Fruit fly (Drosophila melanogaster) whole organism, embryonic: ENCODE measurements around the gene Sld5.
A peak's percentile ranks its signal among the peaks of the same experiment; 100 is the strongest.

Source experiments
- Adf1 ChIP-seq: fragments of 200-800 bp; sonication (Bioruptor generic); IDR thresholded peaks from 2 replicates; pipeline ENCODE4 v1.3.6; 2022; ENCODE audit warnings: missing biosample characterization, missing genetic modification characterization
- Antp ChIP-seq: fragments of 200-800 bp; sonication (Bioruptor generic); optimal IDR thresholded peaks from 3 replicates; lab custom pipeline; 2016; ENCODE audit warnings: missing biosample characterization, missing genetic modification characterization
- CG10366 ChIP-seq: fragments of 200-800 bp; sonication (Bioruptor generic); IDR thresholded peaks from 2 replicates; pipeline ENCODE4 v1.3.6; 2022; ENCODE audit warnings: missing biosample characterization, missing genetic modification characterization
- CG11085 ChIP-seq: fragments of 200-800 bp; sonication (Bioruptor generic); IDR thresholded peaks from 2 replicates; pipeline ENCODE4 v1.3.6; 2022; ENCODE audit warnings: missing biosample characterization, missing genetic modification characterization
- CG11504 ChIP-seq: fragments of 200-800 bp; sonication (Bioruptor generic); optimal IDR thresholded peaks from 3 replicates; lab custom pipeline; 2019; ENCODE audit warnings: missing biosample characterization, mild to moderate bottlenecking, missing genetic modification characterization, moderate library complexity
- CG12236 ChIP-seq: fragments of 200-800 bp; sonication (Bioruptor generic); optimal IDR thresholded peaks from 2 replicates; lab custom pipeline; 2016; ENCODE audit warnings: missing biosample characterization, missing genetic modification characterization
- CG1602 ChIP-seq: fragments of 200-800 bp; sonication (Bioruptor generic); optimal IDR thresholded peaks from 3 replicates; lab custom pipeline; 2016; ENCODE audit warnings: missing biosample characterization, missing genetic modification characterization
- CG1647 ChIP-seq: fragments of 200-800 bp; sonication (Bioruptor generic); optimal IDR thresholded peaks from 3 replicates; lab custom pipeline; 2016; ENCODE audit warnings: missing biosample characterization, missing genetic modification characterization
- CG17328 ChIP-seq: fragments of 200-800 bp; sonication (Bioruptor generic); IDR thresholded peaks from 2 replicates; pipeline ENCODE4 v1.3.6; 2022; ENCODE audit warnings: missing biosample characterization, missing genetic modification characterization
- CG18262 ChIP-seq: fragments of 200-800 bp; optimal IDR thresholded peaks from 3 replicates; lab custom pipeline; 2019; ENCODE audit warnings: missing biosample characterization, mild to moderate bottlenecking, missing genetic modification characterization, moderate library complexity
- CG1832 ChIP-seq: fragments of 200-800 bp; sonication (Bioruptor generic); optimal IDR thresholded peaks from 2 replicates; lab custom pipeline; 2017; ENCODE audit warnings: missing biosample characterization, mild to moderate bottlenecking, missing genetic modification characterization, inconsistent platforms
- CG30020 ChIP-seq: fragments of 200-800 bp; optimal IDR thresholded peaks from 2 replicates; lab custom pipeline; 2019; ENCODE audit warnings: missing biosample characterization, mild to moderate bottlenecking, missing genetic modification characterization, moderate library complexity
- CG3065 ChIP-seq: fragments of 200-800 bp; sonication (Bioruptor generic); optimal IDR thresholded peaks from 2 replicates; lab custom pipeline; 2016; ENCODE audit warnings: missing biosample characterization, missing genetic modification characterization
- CG31441 ChIP-seq: fragments of 200-800 bp; sonication (Bioruptor generic); IDR thresholded peaks from 2 replicates; pipeline ENCODE4 v1.3.6; 2022; ENCODE audit warnings: missing biosample characterization, missing genetic modification characterization
- CG3407 ChIP-seq: fragments of 200-800 bp; sonication (Bioruptor generic); optimal IDR thresholded peaks from 2 replicates; lab custom pipeline; 2018; ENCODE audit warnings: missing biosample characterization, mild to moderate bottlenecking, missing genetic modification characterization
- CG6689 ChIP-seq: fragments of 200-800 bp; sonication (Bioruptor generic); IDR thresholded peaks from 2 replicates; pipeline ENCODE4 v1.3.6; 2022; ENCODE audit warnings: missing biosample characterization, missing genetic modification characterization
- CG6765 ChIP-seq: fragments of 200-800 bp; sonication (Bioruptor generic); optimal IDR thresholded peaks from 3 replicates; lab custom pipeline; 2017; ENCODE audit warnings: missing biosample characterization, mild to moderate bottlenecking, missing genetic modification characterization
- CG7987 ChIP-seq: fragments of 200-800 bp; sonication (Bioruptor generic); optimal IDR thresholded peaks from 2 replicates; lab custom pipeline; 2018; ENCODE audit warnings: missing biosample characterization, mild to moderate bottlenecking, missing genetic modification characterization, moderate library complexity
- CG9727 ChIP-seq: fragments of 200-800 bp; sonication (Bioruptor generic); optimal IDR thresholded peaks from 3 replicates; lab custom pipeline; 2017; ENCODE audit warnings: missing biosample characterization, mild to moderate bottlenecking, missing genetic modification characterization
- Drgx ChIP-seq: fragments of 200-800 bp; sonication (Bioruptor generic); IDR thresholded peaks from 2 replicates; pipeline ENCODE4 v1.3.6; 2022; ENCODE audit warnings: missing biosample characterization, missing genetic modification characterization
- E2f1 ChIP-seq: fragments of 200-800 bp; sonication (Bioruptor generic); IDR thresholded peaks from 2 replicates; pipeline ENCODE4 v1.3.6; 2022; ENCODE audit warnings: missing biosample characterization, missing genetic modification characterization
- H2.0 ChIP-seq: fragments of 200-800 bp; sonication (Bioruptor generic); IDR thresholded peaks from 2 replicates; pipeline ENCODE4 v1.3.6; 2022; ENCODE audit warnings: missing biosample characterization, missing genetic modification characterization
- Hand ChIP-seq: fragments of 200-800 bp; sonication (Bioruptor generic); optimal IDR thresholded peaks from 2 replicates; lab custom pipeline; 2017; ENCODE audit warnings: mild to moderate bottlenecking, missing biosample characterization, missing genetic modification reagents, missing genetic modification characterization
- Hsf ChIP-seq: fragments of 200-800 bp; sonication (Bioruptor generic); optimal IDR thresholded peaks from 3 replicates; lab custom pipeline; 2016; ENCODE audit warnings: missing biosample characterization, missing genetic modification characterization
- Med ChIP-seq: fragments of 200-800 bp; sonication (Bioruptor generic); peaks from one replicate; lab custom pipeline; 2016; ENCODE audit warnings: missing biosample characterization, missing genetic modification characterization, mild to moderate bottlenecking, inconsistent platforms, moderate library complexity
- Nf-YC ChIP-seq: fragments of 200-800 bp; optimal IDR thresholded peaks from 3 replicates; lab custom pipeline; 2019; ENCODE audit warnings: missing biosample characterization, mild to moderate bottlenecking, missing genetic modification characterization, moderate library complexity
- Oli ChIP-seq: fragments of 200-800 bp; sonication (Bioruptor generic); optimal IDR thresholded peaks from 2 replicates; lab custom pipeline; 2018; ENCODE audit warnings: missing biosample characterization, mild to moderate bottlenecking, missing genetic modification characterization, moderate library complexity
- Rx ChIP-seq: fragments of 200-800 bp; sonication (Bioruptor generic); IDR thresholded peaks from 2 replicates; pipeline ENCODE4 v1.3.6; 2022; ENCODE audit warnings: missing biosample characterization, missing genetic modification characterization
- Stat92E ChIP-seq, 3 experiments: fragments of >200 bp in 2 of 3; fragments of 200-800 bp in 1 of 3; sonication (Bioruptor generic) in 1 of 3; optimal IDR thresholded peaks; 2 replicates each; lab custom pipeline; 2017 to 2019; ENCODE audit warnings: missing biosample characterization in 3 of 3, missing genetic modification characterization in 3 of 3, mild to moderate bottlenecking in 1 of 3, moderate library complexity in 1 of 3
- Tbp ChIP-seq: fragments of >200 bp; optimal IDR thresholded peaks from 2 replicates; lab custom pipeline; 2018; ENCODE audit warnings: missing biosample characterization, missing genetic modification characterization
- ase ChIP-seq: fragments of 200-800 bp; sonication (Bioruptor generic); IDR thresholded peaks from 3 replicates; pipeline ENCODE4 v1.3.6; 2022; ENCODE audit warnings: missing biosample characterization, missing genetic modification characterization
- ci ChIP-seq: fragments of 200-800 bp; sonication (Bioruptor generic); IDR thresholded peaks from 3 replicates; pipeline ENCODE4 v1.3.6; 2022; ENCODE audit warnings: missing biosample characterization, missing genetic modification characterization
- fd64A ChIP-seq: fragments of 200-800 bp; sonication (Bioruptor generic); optimal IDR thresholded peaks from 3 replicates; lab custom pipeline; 2018; ENCODE audit warnings: missing biosample characterization, mild to moderate bottlenecking, missing genetic modification characterization
- lilli ChIP-seq: fragments of 200-800 bp; sonication (Bioruptor generic); optimal IDR thresholded peaks from 3 replicates; lab custom pipeline; 2016; ENCODE audit warnings: missing biosample characterization, missing genetic modification characterization
- luna ChIP-seq: fragments of 200-800 bp; sonication (Bioruptor generic); optimal IDR thresholded peaks from 2 replicates; lab custom pipeline; 2016; ENCODE audit warnings: missing biosample characterization, missing genetic modification characterization
- nmo ChIP-seq: fragments of 200-800 bp; sonication (Bioruptor generic); optimal IDR thresholded peaks from 2 replicates; lab custom pipeline; 2018; ENCODE audit warnings: missing biosample characterization, mild to moderate bottlenecking, missing genetic modification characterization, moderate library complexity
- nom ChIP-seq: fragments of 200-800 bp; sonication (Bioruptor generic); optimal IDR thresholded peaks from 2 replicates; lab custom pipeline; 2017; ENCODE audit warnings: missing biosample characterization, missing genetic modification characterization, mild to moderate bottlenecking, moderate library complexity, missing genetic modification reagents
- phol ChIP-seq: fragments of 200-800 bp; sonication (Bioruptor generic); optimal IDR thresholded peaks from 3 replicates; lab custom pipeline; 2018; ENCODE audit warnings: missing biosample characterization, mild to moderate bottlenecking, missing genetic modification characterization, moderate library complexity
- pnt ChIP-seq: fragments of 200-800 bp; sonication (Bioruptor generic); optimal IDR thresholded peaks from 3 replicates; lab custom pipeline; 2016; ENCODE audit warnings: missing biosample characterization, missing genetic modification characterization
- prd ChIP-seq, 3 experiments: fragments of >200 bp in 2 of 3; fragments of 200-800 bp in 1 of 3; sonication (Bioruptor generic) in 1 of 3; optimal IDR thresholded peaks in 2 of 3; IDR thresholded peaks in 1 of 3; 2 replicates in 2 of 3; 3 replicates in 1 of 3; pipeline versions ENCODE4 v1.3.6 to Lab custom; 2017 to 2022; ENCODE audit warnings: missing biosample characterization in 1 of 3, missing genetic modification characterization in 1 of 3
- pros ChIP-seq: fragments of 200-800 bp; sonication (Bioruptor generic); optimal IDR thresholded peaks from 3 replicates; lab custom pipeline; 2019; ENCODE audit warnings: missing biosample characterization, mild to moderate bottlenecking, missing genetic modification characterization, moderate library complexity
- sisA ChIP-seq: fragments of 200-800 bp; sonication (Bioruptor generic); IDR thresholded peaks from 2 replicates; pipeline ENCODE4 v1.3.6; 2022; ENCODE audit warnings: missing biosample characterization, missing genetic modification characterization
- so ChIP-seq: fragments of 200-800 bp; sonication (Bioruptor generic); IDR thresholded peaks from 3 replicates; pipeline ENCODE4 v1.3.6; 2022; ENCODE audit warnings: missing biosample characterization, missing genetic modification characterization
- sqz ChIP-seq: fragments of 200-800 bp; sonication (Bioruptor generic); optimal IDR thresholded peaks from 3 replicates; lab custom pipeline; 2018; ENCODE audit warnings: missing biosample characterization, mild to moderate bottlenecking, missing genetic modification characterization
- stc ChIP-seq: fragments of 200-800 bp; sonication (Bioruptor generic); IDR thresholded peaks from 2 replicates; pipeline ENCODE4 v1.3.6; 2022; ENCODE audit warnings: missing biosample characterization, missing genetic modification characterization
- sug ChIP-seq: fragments of 200-800 bp; optimal IDR thresholded peaks from 2 replicates; lab custom pipeline; 2019; ENCODE audit warnings: missing biosample characterization, mild to moderate bottlenecking, missing genetic modification characterization, moderate library complexity
- tap ChIP-seq: fragments of 200-800 bp; optimal IDR thresholded peaks from 3 replicates; lab custom pipeline; 2019; ENCODE audit warnings: missing biosample characterization, mild to moderate bottlenecking, missing genetic modification characterization, moderate library complexity
- unc-4 ChIP-seq: fragments of 200-800 bp; sonication (Bioruptor generic); IDR thresholded peaks from 2 replicates; pipeline ENCODE4 v1.3.6; 2022; ENCODE audit warnings: missing biosample characterization, missing genetic modification characterization; ENCODE audit not compliant: partially characterized antibody
- unpg ChIP-seq: fragments of 200-800 bp; sonication (Bioruptor generic); optimal IDR thresholded peaks from 3 replicates; lab custom pipeline; 2018; ENCODE audit warnings: missing biosample characterization, mild to moderate bottlenecking, missing genetic modification characterization, moderate library complexity
- vfl ChIP-seq: fragments of 200-800 bp; sonication (Bioruptor generic); optimal IDR thresholded peaks from 2 replicates; lab custom pipeline; 2016; ENCODE audit warnings: missing biosample characterization, missing genetic modification characterization
- vnd ChIP-seq: fragments of 200-800 bp; sonication (Bioruptor generic); IDR thresholded peaks from 3 replicates; pipeline ENCODE4 v1.3.6; 2022; ENCODE audit warnings: missing biosample characterization, missing genetic modification characterization; ENCODE audit not compliant: partially characterized antibody

Gene Sld5

dm6 chr3R:26072477-26072876 is 16.1 kb upstream of the Sld5 start (continued):
- TF ChIP-seq prd (optimal IDR thresholded peaks at IDR 0.05; lab: Kevin White, UChicago) (no peak), prd (GFP tag; IDR thresholded peaks at IDR 0.05; lab: Robert Waterston, UW) (peak; percentile 63; the same call in 2 of the 3 replicates), sug (tag; lab: Kevin White, UChicago) (no peak), fd64A (no peak), vnd (GFP tag; lab: Robert Waterston, UW) (no peak), CG17328 (GFP tag; lab: Robert Waterston, UW) (peak; percentile 69), Oli (tag; lab: Kevin White, UChicago) (peak; percentile 41), stc (peak; percentile 49; the same call in 1 of the 2 replicates), CG12236 (GFP tag; lab: Kevin White, UChicago) (no peak), Tbp (GFP tag; lab: Kevin White, UChicago) (no peak), CG3065 (no peak), H2.0 (GFP tag; lab: Robert Waterston, UW) (0 out of 2 replicates have a peak, but pooled peaks have one; percentile 16), CG18262 (tag; lab: Kevin White, UChicago) (peak; percentile 38), sqz (GFP tag; lab: Kevin White, UChicago) (no peak), CG1602 (GFP tag; lab: Kevin White, UChicago) (peak; percentile 15), nom (GFP tag; lab: Kevin White, UChicago) (peak; percentile 32), pros (GFP tag; lab: Kevin White, UChicago) (no peak), CG1647 (GFP tag; lab: Kevin White, UChicago) (no peak), luna (GFP tag; lab: Kevin White, UChicago) (no peak), Med (GFP tag; lab: Kevin White, UChicago) (no peak), CG31441 (GFP tag; lab: Robert Waterston, UW) (peak; percentile 24; the same call in 1 of the 2 replicates), Rx (peak; percentile 37; the same call in 1 of the 2 replicates), CG7987 (GFP tag; lab: Kevin White, UChicago) (no peak), phol (tag; lab: Kevin White, UChicago) (peak; percentile 26), tap (tag; lab: Kevin White, UChicago) (no peak), CG6765 (GFP tag; lab: Kevin White, UChicago) (no peak), Drgx (GFP tag; lab: Robert Waterston, UW) (peak; percentile 86), E2f1 (GFP tag; lab: Robert Waterston, UW) (peak; percentile 29; the same call in 1 of the 2 replicates), CG9727 (peak; percentile 14), sisA (GFP tag; lab: Robert Waterston, UW) (0 out of 2 replicates have a peak, but pooled peaks have one; percentile 16), ci (GFP tag; lab: Robert Waterston, UW) (peak; percentile 79), CG1832 (no peak), ase (GFP tag; lab: Robert Waterston, UW) (no peak), unpg (GFP tag; lab: Kevin White, UChicago) (no peak), vfl (GFP tag; lab: Kevin White, UChicago) (no peak), Hsf (peak; percentile 10), CG30020 (tag; lab: Kevin White, UChicago) (no peak), CG11504 (tag; lab: Kevin White, UChicago) (peak; percentile 39), Nf-YC (no peak), pnt (GFP tag; lab: Kevin White, UChicago) (no peak), unc-4 (GFP tag; lab: Robert Waterston, UW) (no peak), lilli (GFP tag; lab: Kevin White, UChicago) (no peak), Antp (GFP tag; lab: Kevin White, UChicago) (no peak), CG3407 (peak; percentile 5), Hand (no peak), Stat92E (GFP tag; optimal IDR thresholded peaks at IDR 0.05; lab: Kevin White, UChicago) (no peak), CG10366 (peak; percentile 30; the same call in 1 of the 2 replicates), Adf1 (GFP tag; lab: Robert Waterston, UW) (no peak), so (no peak), nmo (GFP tag; lab: Kevin White, UChicago) (peak; percentile 32), CG11085 (GFP tag; lab: Robert Waterston, UW) (no peak), CG6689 (peak; percentile 57)
